Fruit fly (Drosophila melanogaster) whole organism: ENCODE results near the gene CG4951.

Source experiments
- CG8478 ChIP-seq: fragments of >200 bp; optimal IDR thresholded peaks from 2 replicates; lab custom pipeline; 2018; ENCODE audit warnings: inconsistent platforms
- Dll ChIP-seq: fragments of >200 bp; optimal IDR thresholded peaks from 2 replicates; lab custom pipeline; 2017
- psq ChIP-seq: fragments of >200 bp; optimal IDR thresholded peaks from 2 replicates; lab custom pipeline; 2017

DNA sequence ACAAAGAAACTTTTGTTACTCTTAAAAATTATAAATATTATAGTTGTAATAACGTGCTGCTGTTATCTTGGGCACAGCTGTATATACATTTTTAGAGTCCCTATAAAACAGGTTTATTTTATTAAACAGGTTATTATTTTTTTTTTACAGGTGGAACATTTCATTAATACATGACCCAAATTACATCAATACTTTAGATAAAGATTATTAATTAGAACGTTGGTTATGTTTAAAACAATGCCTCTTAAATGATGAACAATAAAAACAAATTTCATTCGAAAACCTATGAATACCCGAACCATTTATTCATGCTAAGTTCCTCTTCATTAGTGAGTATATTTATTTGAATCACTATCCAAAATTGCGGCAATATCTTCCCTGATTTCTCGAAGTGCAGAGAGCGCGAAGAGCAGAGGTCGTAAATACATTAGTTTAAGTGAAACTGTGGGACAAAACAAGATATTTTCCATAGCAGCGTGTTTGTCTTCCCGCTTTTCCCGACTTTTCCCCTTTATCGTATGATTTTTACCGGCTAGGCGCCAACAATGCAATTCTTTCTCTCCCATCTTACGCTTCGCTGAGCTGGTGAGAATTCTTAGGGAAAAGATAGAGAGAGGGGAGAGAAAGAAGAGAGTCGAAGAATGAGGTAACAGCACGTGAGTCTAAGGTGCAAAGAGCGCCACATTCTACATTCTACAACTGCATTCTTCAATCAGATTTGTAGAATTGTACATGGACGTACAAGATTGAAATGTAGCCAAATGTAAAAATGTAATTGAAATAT is 34.9 kb upstream of the CG4951 start:
- TF ChIP-seq Dll (lab: Kevin White, UChicago): no peak
- TF ChIP-seq CG8478 (lab: Kevin White, UChicago): no peak
- TF ChIP-seq psq (lab: Kevin White, UChicago): no peak
